Fruit fly (Drosophila melanogaster): ENCODE results near the gene SelT.

The SelT gene

dm6 chr2L:5044361-5044891 lies 33.7 kb downstream of the SelT start, which contains the start of gene CG31650:
Gene CG31650, minus strand, starts transcription at chr2L:5044712.
- no peak for TF ChIP-seq CG1620 (GFP tag; optimal IDR thresholded peaks at IDR 0.05)
- no peak for TF ChIP-seq CG7045 (GFP tag; optimal IDR thresholded peaks at IDR 0.05)
- no peak for TF ChIP-seq CG5204 (GFP tag; optimal IDR thresholded peaks at IDR 0.05)
- TF ChIP-seq ovo (GFP tag; optimal IDR thresholded peaks at IDR 0.05): no peak
- no peak for TF ChIP-seq CG33017 (tag; optimal IDR thresholded peaks at IDR 0.05)
- TF ChIP-seq CG11617 (GFP tag; optimal IDR thresholded peaks at IDR 0.05): no peak
- TF ChIP-seq cnc (optimal IDR thresholded peaks at IDR 0.05): no peak
- no peak for TF ChIP-seq cic (GFP tag; optimal IDR thresholded peaks at IDR 0.05)

dm6 chr2L:5044892-5045619 lies 34.3 kb downstream of the SelT start:
- peak; percentile 18 for TF ChIP-seq pad (GFP tag; optimal IDR thresholded peaks at IDR 0.05)
- no peak for TF ChIP-seq CG7045 (GFP tag; optimal IDR thresholded peaks at IDR 0.05)
- TF ChIP-seq Mnt (GFP tag; optimal IDR thresholded peaks at IDR 0.05): peak; percentile 33
- peak; percentile 10 for TF ChIP-seq CG12768 (GFP tag; optimal IDR thresholded peaks at IDR 0.05)
- TF ChIP-seq bab1 (GFP tag; optimal IDR thresholded peaks at IDR 0.05): no peak
- peak; percentile 57 for TF ChIP-seq CG33017 (tag; optimal IDR thresholded peaks at IDR 0.05)
- no peak for TF ChIP-seq cnc (optimal IDR thresholded peaks at IDR 0.05)
- TF ChIP-seq ovo (GFP tag; optimal IDR thresholded peaks at IDR 0.05): peak; percentile 58
- peak; percentile 48 for TF ChIP-seq CG7101 (tag; optimal IDR thresholded peaks at IDR 0.05)
- peak; percentile 57 for TF ChIP-seq CG11617 (GFP tag; optimal IDR thresholded peaks at IDR 0.05)
- TF ChIP-seq Crg-1 (GFP tag; optimal IDR thresholded peaks at IDR 0.05): peak; percentile 34
- peak; percentile 15 for TF ChIP-seq CG5204 (GFP tag; optimal IDR thresholded peaks at IDR 0.05)
- peak; percentile 4 for TF ChIP-seq CG1620 (GFP tag; optimal IDR thresholded peaks at IDR 0.05)
- TF ChIP-seq Clk (GFP tag; optimal IDR thresholded peaks at IDR 0.05): no peak
- no peak for TF ChIP-seq toe (GFP tag; optimal IDR thresholded peaks at IDR 0.05)
- TF ChIP-seq CG14711 (tag; optimal IDR thresholded peaks at IDR 0.05): no peak
- TF ChIP-seq Hr96 (GFP tag; optimal IDR thresholded peaks at IDR 0.05): no peak
- TF ChIP-seq cic (GFP tag; optimal IDR thresholded peaks at IDR 0.05): peak; percentile 13
- TF ChIP-seq tj (GFP tag; optimal IDR thresholded peaks at IDR 0.05): peak; percentile 26
- TF ChIP-seq kay (GFP tag; ENCODE audit: borderline replicate concordance): peak; percentile 66

- TF ChIP-seq Crg-1 (GFP tag; optimal IDR thresholded peaks at IDR 0.05) (no peak), CG5204 (GFP tag; optimal IDR thresholded peaks at IDR 0.05) (no peak), CG14711 (tag; optimal IDR thresholded peaks at IDR 0.05) (no peak), CG1620 (GFP tag; optimal IDR thresholded peaks at IDR 0.05) (no peak), CG7045 (GFP tag; optimal IDR thresholded peaks at IDR 0.05) (no peak), cnc (optimal IDR thresholded peaks at IDR 0.05) (no peak), CG7101 (tag; optimal IDR thresholded peaks at IDR 0.05) (no peak), CG11617 (GFP tag; optimal IDR thresholded peaks at IDR 0.05) (no peak), tj (GFP tag; optimal IDR thresholded peaks at IDR 0.05) (no peak), CG12768 (GFP tag; optimal IDR thresholded peaks at IDR 0.05) (no peak), CG33017 (tag; optimal IDR thresholded peaks at IDR 0.05) (no peak), cic (GFP tag; optimal IDR thresholded peaks at IDR 0.05) (no peak), Hr96 (GFP tag; optimal IDR thresholded peaks at IDR 0.05) (no peak), ovo (GFP tag; optimal IDR thresholded peaks at IDR 0.05) (no peak)
These were observed 35.5 kb downstream of the SelT start for dm6 chr2L:5046261-5046660.

dm6 chr2L:5049974-5050373 lies 39.3 kb downstream of the SelT start:
- TF ChIP-seq Hr96 (GFP tag; optimal IDR thresholded peaks at IDR 0.05) (no peak), CG11617 (GFP tag; optimal IDR thresholded peaks at IDR 0.05) (no peak), ovo (GFP tag; optimal IDR thresholded peaks at IDR 0.05) (no peak), CG33017 (tag; optimal IDR thresholded peaks at IDR 0.05) (no peak), cnc (optimal IDR thresholded peaks at IDR 0.05) (no peak), Clk (GFP tag; optimal IDR thresholded peaks at IDR 0.05) (no peak), tj (GFP tag; optimal IDR thresholded peaks at IDR 0.05) (no peak), CG7101 (tag; optimal IDR thresholded peaks at IDR 0.05) (no peak), Crg-1 (GFP tag; optimal IDR thresholded peaks at IDR 0.05) (no peak), cic (GFP tag; optimal IDR thresholded peaks at IDR 0.05) (no peak), CG5204 (GFP tag; optimal IDR thresholded peaks at IDR 0.05) (no peak), CG12768 (GFP tag; optimal IDR thresholded peaks at IDR 0.05) (no peak), bab1 (GFP tag; optimal IDR thresholded peaks at IDR 0.05) (no peak)

- no peak for TF ChIP-seq toe (GFP tag; optimal IDR thresholded peaks at IDR 0.05)
- no peak for TF ChIP-seq CG14711 (tag; optimal IDR thresholded peaks at IDR 0.05)
- no peak for TF ChIP-seq Hr96 (GFP tag; optimal IDR thresholded peaks at IDR 0.05)
- no peak for TF ChIP-seq cic (GFP tag; optimal IDR thresholded peaks at IDR 0.05)
- no peak for TF ChIP-seq CG33017 (tag; optimal IDR thresholded peaks at IDR 0.05)
- no peak for TF ChIP-seq Mnt (GFP tag; optimal IDR thresholded peaks at IDR 0.05)
- no peak for TF ChIP-seq kay (GFP tag; ENCODE audit: borderline replicate concordance)
- TF ChIP-seq CG12768 (GFP tag; optimal IDR thresholded peaks at IDR 0.05): no peak
- no peak for TF ChIP-seq Clk (GFP tag; optimal IDR thresholded peaks at IDR 0.05)
- no peak for TF ChIP-seq CG7101 (tag; optimal IDR thresholded peaks at IDR 0.05)
- no peak for TF ChIP-seq CG7045 (GFP tag; optimal IDR thresholded peaks at IDR 0.05)
- TF ChIP-seq CG11617 (GFP tag; optimal IDR thresholded peaks at IDR 0.05): no peak
- TF ChIP-seq pad (GFP tag; optimal IDR thresholded peaks at IDR 0.05): no peak
- TF ChIP-seq ovo (GFP tag; optimal IDR thresholded peaks at IDR 0.05): no peak
- TF ChIP-seq bab1 (GFP tag; optimal IDR thresholded peaks at IDR 0.05): no peak
- TF ChIP-seq cnc (optimal IDR thresholded peaks at IDR 0.05): no peak
These were observed 40.1 kb downstream of the SelT start, which contains the start of gene CG9121 for dm6 chr2L:5050825-5051224. Gene CG9121, minus strand, starts transcription at chr2L:5051062.
